Fruit fly (Drosophila melanogaster) whole organism, embryonic: Measurements from ENCODE around the gene CG6739.

Experiments used
- Asciz ChIP-seq: fragments of 200-800 bp; sonication (Bioruptor generic); optimal IDR thresholded peaks from 2 replicates; lab custom pipeline; 2017; ENCODE audit warnings: missing biosample characterization, mild to moderate bottlenecking, missing genetic modification characterization, missing genetic modification reagents
- BtbVII ChIP-seq: fragments of 200-800 bp; sonication (Bioruptor generic); optimal IDR thresholded peaks from 3 replicates; lab custom pipeline; 2017; ENCODE audit warnings: missing biosample characterization, mild to moderate bottlenecking, missing genetic modification characterization
- CG10267 ChIP-seq: fragments of 200-800 bp; sonication (Bioruptor generic); optimal IDR thresholded peaks from 2 replicates; lab custom pipeline; 2018; ENCODE audit warnings: missing biosample characterization, mild to moderate bottlenecking, missing genetic modification characterization, moderate library complexity
- CG11504 ChIP-seq: fragments of 200-800 bp; sonication (Bioruptor generic); optimal IDR thresholded peaks from 3 replicates; lab custom pipeline; 2019; ENCODE audit warnings: missing biosample characterization, mild to moderate bottlenecking, missing genetic modification characterization, moderate library complexity
- CG11695 ChIP-seq: fragments of 200-800 bp; sonication (Bioruptor generic); IDR thresholded peaks from 3 replicates; pipeline ENCODE4 v1.3.6; 2022; ENCODE audit warnings: missing biosample characterization, missing genetic modification characterization
- CG11723 ChIP-seq: fragments of 200-800 bp; sonication (Bioruptor generic); optimal IDR thresholded peaks from 2 replicates; lab custom pipeline; 2017; ENCODE audit warnings: missing biosample characterization, mild to moderate bottlenecking, missing genetic modification characterization
- CG13775 ChIP-seq: fragments of 200-800 bp; sonication (Bioruptor generic); optimal IDR thresholded peaks from 3 replicates; lab custom pipeline; 2017; ENCODE audit warnings: missing biosample characterization, mild to moderate bottlenecking, missing genetic modification characterization
- CG15011 ChIP-seq: fragments of 200-800 bp; sonication (Bioruptor generic); optimal IDR thresholded peaks from 3 replicates; lab custom pipeline; 2018; ENCODE audit warnings: missing biosample characterization, mild to moderate bottlenecking, missing genetic modification characterization
- CG15073 ChIP-seq: fragments of 200-800 bp; sonication (Bioruptor generic); optimal IDR thresholded peaks from 2 replicates; lab custom pipeline; 2016; ENCODE audit warnings: missing biosample characterization, missing genetic modification characterization
- CG15479 ChIP-seq: fragments of 200-800 bp; sonication (Bioruptor generic); optimal IDR thresholded peaks from 3 replicates; lab custom pipeline; 2019; ENCODE audit warnings: missing biosample characterization, mild to moderate bottlenecking, missing genetic modification characterization, moderate library complexity
- CG1603 ChIP-seq: fragments of 200-800 bp; sonication (Bioruptor generic); optimal IDR thresholded peaks from 2 replicates; lab custom pipeline; 2019; ENCODE audit warnings: missing biosample characterization, mild to moderate bottlenecking, missing genetic modification characterization, moderate library complexity
- CG16863 ChIP-seq: fragments of 200-800 bp; sonication (Bioruptor generic); optimal IDR thresholded peaks from 3 replicates; lab custom pipeline; 2016; ENCODE audit warnings: missing biosample characterization, missing genetic modification characterization
- CG17328 ChIP-seq: fragments of 200-800 bp; sonication (Bioruptor generic); IDR thresholded peaks from 2 replicates; pipeline ENCODE4 v1.3.6; 2022; ENCODE audit warnings: missing biosample characterization, missing genetic modification characterization
- CG17361 ChIP-seq: fragments of 200-800 bp; sonication (Bioruptor generic); IDR thresholded peaks from 3 replicates; pipeline ENCODE4 v1.3.6; 2022; ENCODE audit warnings: missing biosample characterization, missing genetic modification characterization
- CG17829 ChIP-seq: fragments of 200-800 bp; optimal IDR thresholded peaks from 2 replicates; lab custom pipeline; 2019; ENCODE audit warnings: missing biosample characterization, mild to moderate bottlenecking, missing genetic modification characterization, moderate library complexity
- CG18262 ChIP-seq: fragments of 200-800 bp; optimal IDR thresholded peaks from 3 replicates; lab custom pipeline; 2019; ENCODE audit warnings: missing biosample characterization, mild to moderate bottlenecking, missing genetic modification characterization, moderate library complexity
- CG18599 ChIP-seq: fragments of 200-800 bp; sonication (Bioruptor generic); optimal IDR thresholded peaks from 3 replicates; lab custom pipeline; 2017; ENCODE audit warnings: missing biosample characterization, missing genetic modification characterization, mild to moderate bottlenecking, moderate library complexity, missing genetic modification reagents
- CG2712 ChIP-seq: fragments of 200-800 bp; optimal IDR thresholded peaks from 3 replicates; lab custom pipeline; 2019; ENCODE audit warnings: missing biosample characterization, mild to moderate bottlenecking, missing genetic modification characterization, moderate library complexity
- CG30403 ChIP-seq: fragments of 200-800 bp; sonication (Bioruptor generic); optimal IDR thresholded peaks from 3 replicates; lab custom pipeline; 2016; ENCODE audit warnings: missing biosample characterization, missing genetic modification characterization
- CG33213 ChIP-seq: fragments of 200-800 bp; sonication (Bioruptor generic); optimal IDR thresholded peaks from 3 replicates; lab custom pipeline; 2016; ENCODE audit warnings: missing biosample characterization, missing genetic modification characterization
- CG4328 ChIP-seq: fragments of 200-800 bp; sonication (Bioruptor generic); optimal IDR thresholded peaks from 3 replicates; lab custom pipeline; 2017; ENCODE audit warnings: missing biosample characterization, missing genetic modification reagents, missing genetic modification characterization
- CG4404 ChIP-seq: fragments of 200-800 bp; sonication (Bioruptor generic); IDR thresholded peaks from 2 replicates; pipeline ENCODE4 v1.3.6; 2022; ENCODE audit warnings: missing biosample characterization, missing genetic modification characterization
- CG4617 ChIP-seq: fragments of 200-800 bp; sonication (Bioruptor generic); optimal IDR thresholded peaks from 3 replicates; lab custom pipeline; 2016; ENCODE audit warnings: missing biosample characterization, missing genetic modification characterization, borderline replicate concordance
- CG4820 ChIP-seq: fragments of 200-800 bp; sonication (Bioruptor generic); optimal IDR thresholded peaks from 3 replicates; lab custom pipeline; 2016; ENCODE audit warnings: missing biosample characterization, missing genetic modification characterization
- CG5180 ChIP-seq: fragments of 200-800 bp; sonication (Bioruptor generic); optimal IDR thresholded peaks from 3 replicates; lab custom pipeline; 2017; ENCODE audit warnings: missing biosample characterization, missing genetic modification characterization, mild to moderate bottlenecking, moderate library complexity, missing genetic modification reagents
- CG6254 ChIP-seq: fragments of 200-800 bp; sonication (Bioruptor generic); optimal IDR thresholded peaks from 3 replicates; lab custom pipeline; 2017; ENCODE audit warnings: mild to moderate bottlenecking, missing biosample characterization, missing genetic modification reagents, missing genetic modification characterization
- CG7786 ChIP-seq: fragments of 200-800 bp; sonication (Bioruptor generic); optimal IDR thresholded peaks from 2 replicates; lab custom pipeline; 2016; ENCODE audit warnings: missing biosample characterization, missing genetic modification characterization
- CG8478 ChIP-seq: fragments of >200 bp; optimal IDR thresholded peaks from 2 replicates; lab custom pipeline; 2018
- CG9215 ChIP-seq: fragments of 200-800 bp; sonication (Bioruptor generic); IDR thresholded peaks from 2 replicates; pipeline ENCODE4 v1.3.6; 2022; ENCODE audit warnings: missing biosample characterization, missing genetic modification characterization
- CrebB ChIP-seq: fragments of 200-800 bp; sonication (Bioruptor generic); optimal IDR thresholded peaks from 3 replicates; lab custom pipeline; 2018; ENCODE audit warnings: missing biosample characterization, mild to moderate bottlenecking, missing genetic modification characterization
- E2f1 ChIP-seq: fragments of 200-800 bp; sonication (Bioruptor generic); IDR thresholded peaks from 2 replicates; pipeline ENCODE4 v1.3.6; 2022; ENCODE audit warnings: missing biosample characterization, missing genetic modification characterization
- Fer3 ChIP-seq: fragments of 200-800 bp; sonication (Bioruptor generic); optimal IDR thresholded peaks from 2 replicates; lab custom pipeline; 2018; ENCODE audit warnings: missing biosample characterization, mild to moderate bottlenecking, missing genetic modification characterization, moderate library complexity
- HHEX ChIP-seq: fragments of 200-800 bp; sonication (Bioruptor generic); optimal IDR thresholded peaks from 3 replicates; lab custom pipeline; 2017; ENCODE audit warnings: missing biosample characterization, mild to moderate bottlenecking, missing genetic modification characterization, missing genetic modification reagents
- Hr51 ChIP-seq, 2 experiments: fragments of 200-800 bp; sonication (Bioruptor generic); optimal IDR thresholded peaks; 2 replicates in 1 of 2; 3 replicates in 1 of 2; lab custom pipeline; 2016 to 2018; ENCODE audit warnings: missing biosample characterization in 2 of 2, missing genetic modification characterization in 2 of 2, mild to moderate bottlenecking in 1 of 2, moderate library complexity in 1 of 2
- NFAT ChIP-seq: fragments of 200-800 bp; sonication (Bioruptor generic); IDR thresholded peaks from 2 replicates; pipeline ENCODE4 v1.3.6; 2022; ENCODE audit warnings: missing biosample characterization, missing genetic modification characterization
- NfI ChIP-seq: fragments of 200-800 bp; sonication (Bioruptor generic); optimal IDR thresholded peaks from 3 replicates; lab custom pipeline; 2018; ENCODE audit warnings: missing biosample characterization, mild to moderate bottlenecking, missing genetic modification characterization, moderate library complexity
- Six4 ChIP-seq: fragments of 200-800 bp; sonication (Bioruptor generic); optimal IDR thresholded peaks from 2 replicates; lab custom pipeline; 2016; ENCODE audit warnings: missing biosample characterization, missing genetic modification characterization
- Sox100B ChIP-seq: fragments of 200-800 bp; sonication (Bioruptor generic); optimal IDR thresholded peaks from 3 replicates; lab custom pipeline; 2018; ENCODE audit warnings: missing biosample characterization, mild to moderate bottlenecking, missing genetic modification characterization
- Ssrp ChIP-seq: fragments of 200-800 bp; sonication (Bioruptor generic); optimal IDR thresholded peaks from 2 replicates; lab custom pipeline; 2018; ENCODE audit warnings: missing biosample characterization, mild to moderate bottlenecking, missing genetic modification characterization, moderate library complexity
- Xbp1 ChIP-seq: fragments of 200-800 bp; sonication (Bioruptor generic); optimal IDR thresholded peaks from 3 replicates; lab custom pipeline; 2016; ENCODE audit warnings: missing biosample characterization, mild to moderate bottlenecking, missing genetic modification characterization
- bab2 ChIP-seq: fragments of 200-800 bp; sonication (Bioruptor generic); optimal IDR thresholded peaks from 2 replicates; lab custom pipeline; 2016; ENCODE audit warnings: missing biosample characterization, missing genetic modification characterization
- chinmo ChIP-seq: fragments of 200-800 bp; sonication (Bioruptor generic); IDR thresholded peaks from 4 replicates; pipeline ENCODE4 v1.3.6; 2022; ENCODE audit warnings: missing biosample characterization, missing genetic modification characterization; ENCODE audit not compliant: partially characterized antibody
- ci ChIP-seq: fragments of 200-800 bp; sonication (Bioruptor generic); IDR thresholded peaks from 3 replicates; pipeline ENCODE4 v1.3.6; 2022; ENCODE audit warnings: missing biosample characterization, missing genetic modification characterization
- crol ChIP-seq: fragments of 200-800 bp; sonication (Bioruptor generic); IDR thresholded peaks from 2 replicates; pipeline ENCODE4 v1.3.6; 2022; ENCODE audit warnings: missing biosample characterization, missing genetic modification characterization
- dpn ChIP-seq, 2 experiments: fragments of 200-800 bp; sonication (Bioruptor generic); optimal IDR thresholded peaks; 3 replicates each; lab custom pipeline; 2016; ENCODE audit warnings: missing biosample characterization in 2 of 2, missing genetic modification characterization in 2 of 2
- peb ChIP-seq: fragments of 200-800 bp; sonication (Bioruptor generic); IDR thresholded peaks from 2 replicates; pipeline ENCODE4 v1.3.6; 2022; ENCODE audit warnings: missing biosample characterization, missing genetic modification characterization
- pnt ChIP-seq: fragments of 200-800 bp; sonication (Bioruptor generic); optimal IDR thresholded peaks from 3 replicates; lab custom pipeline; 2016; ENCODE audit warnings: missing biosample characterization, missing genetic modification characterization
- row ChIP-seq: fragments of 200-800 bp; sonication (Bioruptor generic); IDR thresholded peaks from 3 replicates; pipeline ENCODE4 v1.3.6; 2022; ENCODE audit warnings: missing biosample characterization, missing genetic modification characterization
- so ChIP-seq: fragments of 200-800 bp; sonication (Bioruptor generic); IDR thresholded peaks from 3 replicates; pipeline ENCODE4 v1.3.6; 2022; ENCODE audit warnings: missing biosample characterization, missing genetic modification characterization
- zen ChIP-seq: fragments of 200-800 bp; sonication (Bioruptor generic); optimal IDR thresholded peaks from 3 replicates; lab custom pipeline; 2018; ENCODE audit warnings: missing biosample characterization, mild to moderate bottlenecking, missing genetic modification characterization, moderate library complexity
- zfh2 ChIP-seq: fragments of 200-800 bp; sonication (Bioruptor generic); optimal IDR thresholded peaks from 2 replicates; lab custom pipeline; 2016; ENCODE audit warnings: missing biosample characterization, missing genetic modification characterization

CG6739 gene

dm6 chr2L:7635156-7635555 lies 27.0 kb downstream of the CG6739 start (continued):
- no peak for TF ChIP-seq CG4617 (GFP tag; lab: Kevin White, UChicago)
- TF ChIP-seq bab2 = peak; percentile 34
- peak; percentile 32 for TF ChIP-seq CG15479 (GFP tag; lab: Kevin White, UChicago)
- peak; percentile 5 to 21 for TF ChIP-seq dpn (GFP tag; optimal IDR thresholded peaks at IDR 0.05; lab: Kevin White, UChicago)
- TF ChIP-seq CG15073 (GFP tag; lab: Kevin White, UChicago) = no peak
- peak; percentile 68 for TF ChIP-seq CG17361 (GFP tag; lab: Robert Waterston, UW)
- TF ChIP-seq Fer3 (tag; lab: Kevin White, UChicago) = peak; percentile 21
- TF ChIP-seq CG11504 (tag; lab: Kevin White, UChicago) = peak; percentile 43
- peak; percentile 50 for TF ChIP-seq CG10267 (tag; lab: Kevin White, UChicago)
- peak; percentile 10 for TF ChIP-seq CG33213
- 0 out of 2 replicates have a peak, but pooled peaks have one; percentile 36 for TF ChIP-seq CG17328 (GFP tag; lab: Robert Waterston, UW)
- TF ChIP-seq crol = no peak
- peak; percentile 67; the same call in 1 of the 3 replicates for TF ChIP-seq ci (GFP tag; lab: Robert Waterston, UW)
- peak; percentile 30 for TF ChIP-seq Sox100B (GFP tag; lab: Kevin White, UChicago)
- peak; percentile 71 for TF ChIP-seq CG17829 (tag; lab: Kevin White, UChicago)
- TF ChIP-seq CG30403 (GFP tag; lab: Kevin White, UChicago) = peak; percentile 41
- no peak for TF ChIP-seq zfh2 (GFP tag; lab: Kevin White, UChicago)
- peak; percentile 7 for TF ChIP-seq BtbVII (GFP tag; lab: Kevin White, UChicago)
- peak; percentile 61 for TF ChIP-seq CG4820 (GFP tag; lab: Kevin White, UChicago)
- TF ChIP-seq CG2712 (tag; lab: Kevin White, UChicago) = peak; percentile 76
- TF ChIP-seq CG18262 (tag; lab: Kevin White, UChicago) = peak; percentile 74
- no peak for TF ChIP-seq CG13775 (GFP tag; lab: Kevin White, UChicago)
- TF ChIP-seq CG6254 (GFP tag; lab: Kevin White, UChicago) = peak; percentile 44
- peak; percentile 30 for TF ChIP-seq CG15011
- TF ChIP-seq Six4 = peak; percentile 22
- TF ChIP-seq CG8478 (lab: Kevin White, UChicago) = no peak
- TF ChIP-seq NfI (GFP tag; lab: Kevin White, UChicago) = no peak
- TF ChIP-seq CG16863 = peak; percentile 21
- TF ChIP-seq E2f1 = peak; percentile 69
- TF ChIP-seq Xbp1 (GFP tag; lab: Kevin White, UChicago) = peak; percentile 14
- no peak for TF ChIP-seq CG11695
- TF ChIP-seq CrebB (tag; lab: Kevin White, UChicago) = no peak
- TF ChIP-seq Asciz (GFP tag; lab: Kevin White, UChicago) = peak; percentile 48
- peak; percentile 7 for TF ChIP-seq Ssrp (tag; lab: Kevin White, UChicago)
- TF ChIP-seq CG9215 (GFP tag; lab: Robert Waterston, UW) = no peak
- peak; percentile 8 for TF ChIP-seq CG5180 (GFP tag; lab: Kevin White, UChicago)
- TF ChIP-seq NFAT (GFP tag; lab: Robert Waterston, UW) = no peak
- peak; percentile 11 for TF ChIP-seq CG7786 (GFP tag; lab: Kevin White, UChicago)
- TF ChIP-seq row = peak; percentile 55; the same call in 2 of the 3 replicates
- no peak for TF ChIP-seq so
- peak; percentile 57 for TF ChIP-seq CG18599
- peak in 1 of 2 experiments; percentile 4 for TF ChIP-seq Hr51 (GFP tag; optimal IDR thresholded peaks at IDR 0.05; lab: Kevin White, UChicago)
- 0 out of 2 replicates have a peak, but pooled peaks have one; percentile 12 for TF ChIP-seq peb (GFP tag; lab: Robert Waterston, UW)
- no peak for TF ChIP-seq chinmo (GFP tag; lab: Robert Waterston, UW)
- TF ChIP-seq CG4404 (GFP tag; lab: Robert Waterston, UW) = peak; percentile 68
- no peak for TF ChIP-seq CG11723 (GFP tag; lab: Kevin White, UChicago)
- peak; percentile 82 for TF ChIP-seq zen (tag; lab: Kevin White, UChicago)
- TF ChIP-seq pnt (GFP tag; lab: Kevin White, UChicago) = peak; percentile 49
- peak; percentile 51 for TF ChIP-seq CG1603 (tag; lab: Kevin White, UChicago)
- peak; percentile 52 for TF ChIP-seq HHEX
- no peak for TF ChIP-seq CG4328 (GFP tag; lab: Kevin White, UChicago)
